Worm (Caenorhabditis elegans) whole organism, L4 larva: Measurements from ENCODE around the gene ifa-1.

Source experiments
- ceh-28 ChIP-seq: fragments of 150-350 bp; optimal IDR thresholded peaks from 2 replicates; lab custom pipeline; 2014; ENCODE audit warnings: missing biosample characterization, missing genetic modification reagents, missing genetic modification characterization
- cey-2 ChIP-seq: sonication (generic microtip); optimal IDR thresholded peaks from 3 replicates; lab custom pipeline; 2017; ENCODE audit warnings: missing genetic modification characterization, mild to moderate bottlenecking, missing compliant biosample characterization, antibody characterized with exemption, borderline replicate concordance; ENCODE audit not compliant: insufficient read depth
- fos-1 ChIP-seq: fragments of 150-350 bp; optimal IDR thresholded peaks from 2 replicates; lab custom pipeline; 2014; ENCODE audit warnings: missing biosample characterization, missing genetic modification characterization
- mep-1 ChIP-seq: fragments of 150-350 bp; sonication (generic microtip); optimal IDR thresholded peaks from 3 replicates; lab custom pipeline; 2014; ENCODE audit warnings: missing biosample characterization, missing genetic modification characterization
- nhr-41 ChIP-seq: fragments of 200-800 bp; sonication (Bioruptor generic); IDR thresholded peaks from 2 replicates; pipeline ENCODE4 v1.3.6; 2022; ENCODE audit warnings: missing genetic modification reagents, missing genetic modification characterization, missing compliant biosample characterization

ce11 chrX:11281148-11281547, 10.2 kb downstream of the ifa-1 start, which contains the start of gene F38B2.6:
- TF ChIP-seq fos-1 (no peak), cey-2 (no peak), nhr-41 (GFP tag; lab: Robert Waterston, UW) (no peak), mep-1 (tag; lab: Kevin White, UChicago) (no peak), ceh-28 (tag; lab: Kevin White, UChicago) (no peak)
